Fruit fly (Drosophila melanogaster) Kc167 (cell line): Measurements from ENCODE around the gene Cyp9f3.

Experiments
- Myc ChIP-seq: fragments of >200 bp; optimal IDR thresholded peaks from 2 replicates; lab custom pipeline; 2017; ENCODE audit warnings: missing external identifiers
- Sin3A ChIP-seq: fragments of >200 bp; optimal IDR thresholded peaks from 2 replicates; lab custom pipeline; 2018; ENCODE audit warnings: missing external identifiers
- h ChIP-seq: fragments of >200 bp; optimal IDR thresholded peaks from 3 replicates; lab custom pipeline; 2018; ENCODE audit warnings: missing external identifiers
- insv ChIP-seq: fragments of >200 bp; optimal IDR thresholded peaks from 3 replicates; lab custom pipeline; 2018; ENCODE audit warnings: missing external identifiers
- psq ChIP-seq: fragments of >200 bp; optimal IDR thresholded peaks from 2 replicates; lab custom pipeline; 2017; ENCODE audit warnings: missing external identifiers
- ttk ChIP-seq: sonication (Bioruptor generic); optimal IDR thresholded peaks from 2 replicates; lab custom pipeline; 2017; ENCODE audit warnings: missing external identifiers

Gene Cyp9f3

dm6 chr3R:12398620-12399247 is at the start of gene Cyp9f3:
Gene Cyp9f3, minus strand, starts transcription at chr3R:12398929.
- TF ChIP-seq ttk (lab: Kevin White, UChicago), result no peak
- TF ChIP-seq insv, result no peak
- TF ChIP-seq Sin3A (lab: Kevin White, UChicago), result no peak
- no peak for TF ChIP-seq Myc (lab: Kevin White, UChicago)
- TF ChIP-seq h (lab: Kevin White, UChicago), result no peak
- TF ChIP-seq psq (lab: Kevin White, UChicago), result no peak

- TF ChIP-seq Sin3A (lab: Kevin White, UChicago) (no peak), insv (no peak), Myc (lab: Kevin White, UChicago) (no peak), h (lab: Kevin White, UChicago) (no peak), ttk (lab: Kevin White, UChicago) (no peak), psq (lab: Kevin White, UChicago) (no peak)
These were observed 49.6 kb upstream of the Cyp9f3 start for dm6 chr3R:12448344-12448743.

dm6 chr3R:12447353-12447752 is 48.6 kb upstream of the Cyp9f3 start, which contains the start of gene vrs:
Gene vrs, plus strand, starts transcription at chr3R:12447653.
- TF ChIP-seq Myc (lab: Kevin White, UChicago) (no peak), insv (no peak), Sin3A (lab: Kevin White, UChicago) (no peak), h (lab: Kevin White, UChicago) (no peak), ttk (lab: Kevin White, UChicago) (no peak), psq (lab: Kevin White, UChicago) (no peak)

- TF ChIP-seq h (lab: Kevin White, UChicago) (no peak), insv (no peak), Myc (lab: Kevin White, UChicago) (no peak), Sin3A (lab: Kevin White, UChicago) (no peak), ttk (lab: Kevin White, UChicago) (no peak), psq (lab: Kevin White, UChicago) (no peak)
These were observed 46.7 kb upstream of the Cyp9f3 start for dm6 chr3R:12445468-12445867.

dm6 chr3R:12443769-12444168 is 45.0 kb upstream of the Cyp9f3 start:
- TF ChIP-seq ttk (lab: Kevin White, UChicago) (no peak), Sin3A (lab: Kevin White, UChicago) (no peak), insv (no peak), h (lab: Kevin White, UChicago) (no peak), psq (lab: Kevin White, UChicago) (no peak), Myc (lab: Kevin White, UChicago) (no peak)

- TF ChIP-seq Sin3A (lab: Kevin White, UChicago), result no peak
- no peak for TF ChIP-seq insv
- no peak for TF ChIP-seq psq (lab: Kevin White, UChicago)
- no peak for TF ChIP-seq ttk (lab: Kevin White, UChicago)
- no peak for TF ChIP-seq Myc (lab: Kevin White, UChicago)
- TF ChIP-seq h (lab: Kevin White, UChicago), result no peak
These were observed 44.1 kb upstream of the Cyp9f3 start for dm6 chr3R:12442601-12443533.

- TF ChIP-seq h (lab: Kevin White, UChicago) (no peak), Myc (lab: Kevin White, UChicago) (no peak), insv (no peak), ttk (lab: Kevin White, UChicago) (no peak), psq (lab: Kevin White, UChicago) (no peak), Sin3A (lab: Kevin White, UChicago) (no peak)
These were observed 42.4 kb upstream of the Cyp9f3 start for dm6 chr3R:12441008-12441606.

- no peak for TF ChIP-seq insv
- TF ChIP-seq psq (lab: Kevin White, UChicago), result no peak
- TF ChIP-seq Myc (lab: Kevin White, UChicago), result no peak
- no peak for TF ChIP-seq ttk (lab: Kevin White, UChicago)
- TF ChIP-seq Sin3A (lab: Kevin White, UChicago), result no peak
- no peak for TF ChIP-seq h (lab: Kevin White, UChicago)
These were observed 40.8 kb upstream of the Cyp9f3 start, which contains the start of gene Desat1 for dm6 chr3R:12439401-12440143. Gene Desat1, plus strand, starts transcription at chr3R:12439600.

- TF ChIP-seq Myc (lab: Kevin White, UChicago) (no peak), h (lab: Kevin White, UChicago) (no peak), insv (no peak), psq (lab: Kevin White, UChicago) (no peak), ttk (lab: Kevin White, UChicago) (no peak), Sin3A (lab: Kevin White, UChicago) (no peak)
These were observed 40.3 kb upstream of the Cyp9f3 start, which contains the start of the genes CG17207 and CG46427 for dm6 chr3R:12439039-12439400. Gene CG17207, minus strand, starts transcription at chr3R:12439139. Gene CG46427, minus strand, starts transcription at chr3R:12439139.

dm6 chr3R:12435948-12436347 is 37.2 kb upstream of the Cyp9f3 start, which contains the start of gene Desat2:
Gene Desat2, plus strand, starts transcription at chr3R:12436248.
- TF ChIP-seq Sin3A (lab: Kevin White, UChicago), result no peak
- TF ChIP-seq Myc (lab: Kevin White, UChicago), result no peak
- TF ChIP-seq insv, result no peak
- no peak for TF ChIP-seq psq (lab: Kevin White, UChicago)
- TF ChIP-seq h (lab: Kevin White, UChicago), result no peak
- TF ChIP-seq ttk (lab: Kevin White, UChicago), result no peak
